Worm (Caenorhabditis elegans) whole organism, L2 larva: ENCODE data around the gene C56E10.3.

ENCODE experiments used
- C34F6.9 ChIP-seq: fragments of 150-350 bp; optimal IDR thresholded peaks from 2 replicates; lab custom pipeline; 2014; ENCODE audit warnings: missing biosample characterization, missing genetic modification characterization
- F13H6.1 ChIP-seq: sonication (generic microtip); optimal IDR thresholded peaks from 2 replicates; lab custom pipeline; 2016; ENCODE audit warnings: missing genetic modification characterization, missing compliant biosample characterization
- ZK546.5 ChIP-seq: sonication (generic microtip); optimal IDR thresholded peaks from 2 replicates; lab custom pipeline; 2017; ENCODE audit warnings: missing biosample characterization, missing genetic modification characterization
- alr-1 ChIP-seq: fragments of 150-350 bp; optimal IDR thresholded peaks from 2 replicates; lab custom pipeline; 2014; ENCODE audit warnings: missing biosample characterization, missing genetic modification characterization
- aly-2 ChIP-seq: fragments of 150-350 bp; optimal IDR thresholded peaks from 2 replicates; lab custom pipeline; 2014; ENCODE audit warnings: missing biosample characterization, missing genetic modification characterization
- ama-1 ChIP-seq: fragments of 150-350 bp; optimal IDR thresholded peaks from 2 replicates; lab custom pipeline; 2018; ENCODE audit warnings: inconsistent platforms
- blmp-1 ChIP-seq: sonication (generic microtip); optimal IDR thresholded peaks from 2 replicates; lab custom pipeline; 2017; ENCODE audit warnings: missing genetic modification characterization, mild to moderate bottlenecking, missing compliant biosample characterization, antibody characterized with exemption, moderate library complexity; ENCODE audit not compliant: insufficient read depth
- ceh-16 ChIP-seq: fragments of 150-350 bp; optimal IDR thresholded peaks from 2 replicates; lab custom pipeline; 2014; ENCODE audit warnings: missing biosample characterization, missing genetic modification characterization
- ceh-82 ChIP-seq: fragments of 150-350 bp; optimal IDR thresholded peaks from 2 replicates; lab custom pipeline; 2014; ENCODE audit warnings: missing biosample characterization, missing genetic modification characterization
- crh-2 ChIP-seq: sonication (generic microtip); optimal IDR thresholded peaks from 2 replicates; lab custom pipeline; 2017; ENCODE audit warnings: missing biosample characterization, missing genetic modification characterization
- dmd-4 ChIP-seq: sonication (generic microtip); optimal IDR thresholded peaks from 2 replicates; lab custom pipeline; 2017; ENCODE audit warnings: missing biosample characterization, missing genetic modification characterization
- egl-27 ChIP-seq: sonication (generic microtip); optimal IDR thresholded peaks from 3 replicates; lab custom pipeline; 2017; ENCODE audit warnings: missing biosample characterization, missing genetic modification reagents, missing genetic modification characterization
- elt-1 ChIP-seq: fragments of 150-350 bp; optimal IDR thresholded peaks from 2 replicates; lab custom pipeline; 2014; ENCODE audit warnings: missing biosample characterization, missing genetic modification characterization
- elt-3 ChIP-seq: sonication (generic microtip); optimal IDR thresholded peaks from 2 replicates; lab custom pipeline; 2017; ENCODE audit warnings: missing biosample characterization, missing genetic modification characterization
- fos-1 ChIP-seq: fragments of 150-350 bp; optimal IDR thresholded peaks from 2 replicates; lab custom pipeline; 2014; ENCODE audit warnings: missing biosample characterization, missing genetic modification characterization
- gmeb-1 ChIP-seq: fragments of 150-350 bp; optimal IDR thresholded peaks from 2 replicates; lab custom pipeline; 2014; ENCODE audit warnings: missing biosample characterization, missing genetic modification characterization
- lin-11 ChIP-seq: fragments of 150-350 bp; sonication (generic microtip); optimal IDR thresholded peaks from 2 replicates; lab custom pipeline; 2014; ENCODE audit warnings: missing biosample characterization, missing genetic modification characterization, inconsistent platforms, mixed read lengths
- lin-13 ChIP-seq: fragments of 150-350 bp; optimal IDR thresholded peaks from 2 replicates; lab custom pipeline; 2014; ENCODE audit warnings: missing biosample characterization, missing genetic modification reagents, missing genetic modification characterization
- lin-39 ChIP-seq: fragments of 150-350 bp; optimal IDR thresholded peaks from 2 replicates; lab custom pipeline; 2014; ENCODE audit warnings: missing biosample characterization, missing genetic modification reagents, missing genetic modification characterization
- lsy-2 ChIP-seq, 2 experiments: fragments of 150-350 bp in 1 of 2; sonication (generic microtip) in 1 of 2; optimal IDR thresholded peaks; 2 replicates each; lab custom pipeline; 2014 to 2017; ENCODE audit warnings: missing biosample characterization in 2 of 2, missing genetic modification characterization in 2 of 2
- mab-5 ChIP-seq: fragments of 150-350 bp; optimal IDR thresholded peaks from 2 replicates; lab custom pipeline; 2014; ENCODE audit warnings: missing biosample characterization, missing genetic modification characterization
- mbf-1 ChIP-seq: sonication (generic microtip); optimal IDR thresholded peaks from 2 replicates; lab custom pipeline; 2017; ENCODE audit warnings: missing biosample characterization, missing genetic modification characterization
- mdl-1 ChIP-seq, 2 experiments: fragments of 150-350 bp in 1 of 2; sonication (generic microtip) in 1 of 2; optimal IDR thresholded peaks; 2 replicates each; lab custom pipeline; 2017; ENCODE audit warnings: missing biosample characterization in 2 of 2, missing genetic modification characterization in 2 of 2
- nhr-10 ChIP-seq: sonication (generic microtip); optimal IDR thresholded peaks from 2 replicates; lab custom pipeline; 2017; ENCODE audit warnings: missing biosample characterization, missing genetic modification characterization
- nhr-11 ChIP-seq: fragments of 150-350 bp; optimal IDR thresholded peaks from 2 replicates; lab custom pipeline; 2014; ENCODE audit warnings: missing biosample characterization, missing genetic modification characterization
- nhr-12 ChIP-seq: fragments of 150-350 bp; optimal IDR thresholded peaks from 2 replicates; lab custom pipeline; 2014; ENCODE audit warnings: missing biosample characterization, missing genetic modification characterization
- nhr-129 ChIP-seq: fragments of 150-350 bp; optimal IDR thresholded peaks from 2 replicates; lab custom pipeline; 2014; ENCODE audit warnings: missing biosample characterization, missing genetic modification characterization
- nhr-23 ChIP-seq: fragments of 150-350 bp; optimal IDR thresholded peaks from 2 replicates; lab custom pipeline; 2014; ENCODE audit warnings: missing biosample characterization, missing genetic modification reagents, missing genetic modification characterization
- nhr-237 ChIP-seq: fragments of 150-350 bp; optimal IDR thresholded peaks from 2 replicates; lab custom pipeline; 2014; ENCODE audit warnings: missing biosample characterization, missing genetic modification characterization
- nhr-6 ChIP-seq: fragments of 150-350 bp; optimal IDR thresholded peaks from 2 replicates; lab custom pipeline; 2014; ENCODE audit warnings: missing biosample characterization, missing genetic modification characterization
- sem-4 ChIP-seq: fragments of 150-350 bp; optimal IDR thresholded peaks from 2 replicates; lab custom pipeline; 2014; ENCODE audit warnings: missing biosample characterization, missing genetic modification reagents, missing genetic modification characterization
- sma-9 ChIP-seq, 2 experiments: fragments of 150-350 bp in 1 of 2; sonication (generic microtip) in 1 of 2; optimal IDR thresholded peaks; 2 replicates each; lab custom pipeline; 2014 to 2016; ENCODE audit warnings: missing genetic modification characterization in 2 of 2, mild to moderate bottlenecking in 1 of 2, missing biosample characterization in 1 of 2, missing compliant biosample characterization in 1 of 2, missing genetic modification reagents in 1 of 2, moderate library complexity in 1 of 2
- snpc-4 ChIP-seq: fragments of 150-350 bp; optimal IDR thresholded peaks from 2 replicates; lab custom pipeline; 2014; ENCODE audit warnings: missing biosample characterization, missing genetic modification characterization
- unc-39 ChIP-seq: fragments of 150-350 bp; optimal IDR thresholded peaks from 2 replicates; lab custom pipeline; 2014; ENCODE audit warnings: missing biosample characterization, missing genetic modification characterization
- unc-55 ChIP-seq: fragments of 150-350 bp; sonication (generic microtip); optimal IDR thresholded peaks from 3 replicates; lab custom pipeline; 2014; ENCODE audit warnings: missing biosample characterization, missing genetic modification reagents, missing genetic modification characterization
- unc-62 ChIP-seq: fragments of 150-350 bp; optimal IDR thresholded peaks from 2 replicates; lab custom pipeline; 2014; ENCODE audit warnings: missing biosample characterization, missing genetic modification reagents, missing genetic modification characterization
- zag-1 ChIP-seq: fragments of 150-350 bp; optimal IDR thresholded peaks from 2 replicates; lab custom pipeline; 2014; ENCODE audit warnings: missing biosample characterization, missing genetic modification characterization
- ztf-1 ChIP-seq: fragments of 200-800 bp; sonication (Bioruptor generic); conservative IDR thresholded peaks from 2 replicates; pipeline ENCODE4 v1.3.6; 2022; ENCODE audit warnings: missing genetic modification characterization, missing compliant biosample characterization
- ztf-11 ChIP-seq: sonication (generic microtip); optimal IDR thresholded peaks from 2 replicates; lab custom pipeline; 2017; ENCODE audit warnings: missing biosample characterization, missing genetic modification characterization

The C56E10.3 gene

DNA sequence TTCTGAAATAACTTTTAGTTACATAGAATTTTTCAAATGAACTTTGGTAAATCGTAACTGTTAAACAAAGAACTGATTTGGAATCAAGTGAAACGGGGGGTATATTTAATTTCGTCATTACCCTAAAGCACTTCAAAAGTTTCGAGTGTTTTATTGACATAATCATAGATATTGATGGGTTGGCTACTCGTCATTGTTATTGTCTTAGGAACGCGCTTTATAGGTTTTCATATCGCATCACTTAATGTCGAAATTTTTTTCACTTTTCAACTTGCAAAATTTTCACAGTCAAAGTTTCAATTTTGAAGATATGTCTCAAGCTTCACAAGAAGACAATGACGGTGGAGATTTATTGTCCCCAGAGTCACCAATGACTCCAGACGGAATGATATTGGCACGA, 26.7 kb upstream of the C56E10.3 start, which contains the start of gene kqt-1:
kqt-1 (plus strand) TSS at position 301 of the 400 bp plus-strand sequence.
- TF ChIP-seq C34F6.9 (tag; lab: Kevin White, UChicago) (no peak), nhr-10 (tag; lab: Kevin White, UChicago) (no peak)

DNA sequence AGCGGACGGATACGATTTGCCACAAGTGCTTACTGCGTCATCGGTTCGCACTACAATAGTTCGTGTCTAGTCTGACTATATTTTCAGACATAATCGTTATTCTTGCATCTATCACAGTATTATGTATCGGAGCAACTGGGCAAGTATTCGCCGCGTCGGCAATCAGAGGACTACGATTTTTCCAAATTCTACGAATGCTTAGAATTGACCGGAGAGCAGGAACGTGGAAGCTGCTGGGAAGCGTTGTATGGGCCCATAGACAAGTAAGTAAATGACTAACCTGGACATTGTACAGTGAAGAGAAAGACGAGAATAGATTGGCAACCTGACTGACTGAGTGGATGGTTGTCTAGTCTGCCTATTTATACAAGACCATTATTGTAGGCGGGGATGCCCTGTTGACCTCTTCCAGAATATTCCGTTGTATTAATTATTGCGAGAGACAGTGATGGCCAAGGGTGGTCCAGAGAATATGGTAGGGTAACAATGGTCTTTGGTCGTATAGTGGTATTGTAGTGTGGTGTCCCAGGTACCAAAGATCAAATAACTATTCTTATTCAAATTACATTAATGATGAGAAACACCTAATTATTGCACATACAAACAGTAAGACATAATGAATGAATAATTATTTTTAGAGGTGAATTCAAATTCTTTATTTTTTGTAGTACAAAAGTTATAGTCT, 22.8 kb upstream of the C56E10.3 start, which contains the start of gene clec-266:
clec-266 (minus strand) TSS at position 364 of the 685 bp plus-strand sequence.
- TF ChIP-seq nhr-10 (tag; lab: Kevin White, UChicago), result no peak
- no peak for TF ChIP-seq nhr-23 (tag; lab: Kevin White, UChicago)
- TF ChIP-seq unc-39 (tag; lab: Kevin White, UChicago), result no peak
- no peak for TF ChIP-seq lin-39 (tag; lab: Kevin White, UChicago)
- TF ChIP-seq lin-13 (GFP tag; lab: Kevin White, UChicago), result no peak
- TF ChIP-seq snpc-4, result no peak
- TF ChIP-seq ztf-11 (tag; lab: Kevin White, UChicago), result no peak
- no peak for TF ChIP-seq mab-5 (tag; lab: Kevin White, UChicago)
- no peak for TF ChIP-seq ceh-16 (tag; lab: Kevin White, UChicago)
- TF ChIP-seq nhr-237 (tag; lab: Kevin White, UChicago), result no peak
- TF ChIP-seq lin-11 (tag; lab: Kevin White, UChicago), result no peak
- TF ChIP-seq ztf-1 (GFP tag; lab: Robert Waterston, UW), result no peak
- TF ChIP-seq ama-1 (lab: Kevin White, UChicago), result no peak
- no peak for TF ChIP-seq egl-27 (tag; lab: Kevin White, UChicago)
- TF ChIP-seq unc-62 (GFP tag; lab: Kevin White, UChicago), result no peak
- no peak for TF ChIP-seq ceh-82 (tag; lab: Kevin White, UChicago)
- no peak for TF ChIP-seq F13H6.1 (tag; lab: Kevin White, UChicago)
- TF ChIP-seq zag-1, result no peak
- no peak for TF ChIP-seq nhr-129 (tag; lab: Kevin White, UChicago)
- TF ChIP-seq dmd-4 (tag; lab: Kevin White, UChicago), result no peak

DNA sequence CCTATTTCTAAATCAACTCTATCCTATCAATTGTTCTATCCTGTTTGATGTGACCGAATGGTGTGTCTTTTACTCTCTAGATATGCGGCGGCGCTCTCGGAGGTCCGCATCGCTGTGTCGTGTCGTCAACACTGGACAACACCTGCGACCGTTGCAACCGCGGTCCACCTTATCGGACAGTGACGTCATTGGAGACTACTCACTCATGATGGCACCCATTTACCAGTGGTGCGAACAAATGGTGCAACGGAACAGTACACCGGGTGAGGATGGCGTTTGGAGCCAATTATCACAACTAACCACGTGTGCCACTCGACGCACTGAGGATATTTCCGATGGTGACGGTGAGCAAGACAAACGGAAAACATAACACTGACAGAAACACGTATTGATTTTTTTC, 20.2 kb upstream of the C56E10.3 start:
- TF ChIP-seq fos-1 (tag; lab: Kevin White, UChicago) (no peak), zag-1 (no peak), ceh-16 (tag; lab: Kevin White, UChicago) (no peak), F13H6.1 (tag; lab: Kevin White, UChicago) (no peak), ZK546.5 (tag; lab: Kevin White, UChicago) (no peak), dmd-4 (tag; lab: Kevin White, UChicago) (no peak), nhr-23 (tag; lab: Kevin White, UChicago) (no peak), mbf-1 (tag; lab: Kevin White, UChicago) (no peak), blmp-1 (no peak), mdl-1 (tag; optimal IDR thresholded peaks at IDR 0.05; lab: Kevin White, UChicago) (no peak), nhr-11 (tag; lab: Kevin White, UChicago) (no peak), nhr-6 (no peak), aly-2 (tag; lab: Kevin White, UChicago) (no peak), sma-9 (GFP tag; optimal IDR thresholded peaks at IDR 0.05; lab: Kevin White, UChicago) (no peak), sma-9 (tag; optimal IDR thresholded peaks at IDR 0.05; lab: Kevin White, UChicago) (no peak)

DNA sequence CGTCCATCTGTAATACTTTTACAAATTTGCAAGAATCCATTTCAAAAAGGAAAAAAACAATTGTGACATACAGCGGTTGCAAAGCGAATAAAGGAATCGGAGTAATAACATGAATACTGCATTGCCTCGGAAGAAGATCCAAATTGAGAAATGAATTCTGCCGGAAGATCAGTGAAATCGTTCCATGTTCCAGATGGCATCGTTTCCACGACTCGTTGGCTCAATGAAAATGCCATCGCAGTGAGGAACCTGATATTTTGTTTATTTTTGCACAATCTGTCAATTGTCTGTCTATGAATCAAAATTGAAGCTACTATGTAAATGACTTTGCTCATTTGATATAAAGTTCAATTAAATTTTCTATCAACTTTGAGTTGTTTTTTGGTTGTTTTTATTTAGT, 14.8 kb upstream of the C56E10.3 start:
- TF ChIP-seq aly-2 (tag; lab: Kevin White, UChicago) (no peak), nhr-6 (no peak), nhr-12 (tag; lab: Kevin White, UChicago) (no peak), zag-1 (no peak), crh-2 (no peak), lin-39 (tag; lab: Kevin White, UChicago) (no peak), mab-5 (tag; lab: Kevin White, UChicago) (no peak), elt-1 (tag; lab: Kevin White, UChicago) (no peak)

DNA sequence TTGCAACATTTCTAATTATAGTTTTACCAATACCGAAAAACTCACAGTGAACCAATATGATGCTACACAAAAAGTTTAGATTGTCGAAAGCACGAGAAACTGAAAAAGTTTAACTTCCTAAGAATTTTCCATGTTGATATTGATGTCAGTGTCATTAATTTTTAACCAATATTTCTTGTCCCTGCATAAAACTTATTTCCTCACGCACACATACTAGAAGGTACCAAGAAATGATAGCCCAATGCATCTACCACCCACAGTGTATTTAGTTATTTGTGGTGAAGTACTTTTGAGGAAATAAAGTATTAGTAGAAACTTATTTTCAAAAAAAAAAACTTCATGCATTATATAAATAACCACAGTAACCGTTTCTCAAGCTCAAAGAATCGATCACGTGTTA, 14.0 kb upstream of the C56E10.3 start, which contains the start of gene aexr-2:
aexr-2 (minus strand) TSS at position 101 of the 400 bp plus-strand sequence.
- TF ChIP-seq elt-1 (tag; lab: Kevin White, UChicago) (no peak), snpc-4 (no peak), alr-1 (no peak), nhr-11 (tag; lab: Kevin White, UChicago) (no peak), ZK546.5 (tag; lab: Kevin White, UChicago) (no peak), lin-39 (tag; lab: Kevin White, UChicago) (no peak), mdl-1 (tag; optimal IDR thresholded peaks at IDR 0.05; lab: Kevin White, UChicago) (no peak), lsy-2 (tag; optimal IDR thresholded peaks at IDR 0.05; lab: Kevin White, UChicago) (no peak), mbf-1 (tag; lab: Kevin White, UChicago) (no peak), elt-3 (tag; lab: Kevin White, UChicago) (no peak), fos-1 (tag; lab: Kevin White, UChicago) (no peak), nhr-237 (tag; lab: Kevin White, UChicago) (no peak), sem-4 (tag; lab: Kevin White, UChicago) (no peak), lin-13 (GFP tag; lab: Kevin White, UChicago) (no peak), unc-55 (GFP tag; lab: Kevin White, UChicago) (no peak), gmeb-1 (no peak), F13H6.1 (tag; lab: Kevin White, UChicago) (no peak), unc-62 (GFP tag; lab: Kevin White, UChicago) (no peak), sma-9 (GFP tag; optimal IDR thresholded peaks at IDR 0.05; lab: Kevin White, UChicago) (no peak), sma-9 (tag; optimal IDR thresholded peaks at IDR 0.05; lab: Kevin White, UChicago) (no peak), nhr-12 (tag; lab: Kevin White, UChicago) (no peak)
- TF ChIP-seq, all 48 proteins: peak for 0
